Worm (Caenorhabditis elegans) whole organism, mixed stage, embryonic: ENCODE data around the gene gskl-1.
A peak's percentile ranks its signal among the peaks of the same experiment; 100 is the strongest.

Experiments
- M03D4.4 ChIP-seq: sonication (generic microtip); optimal IDR thresholded peaks from 2 replicates; lab custom pipeline; 2017; ENCODE audit warnings: mild to moderate bottlenecking, missing genetic modification characterization, missing compliant biosample characterization
- bed-3 ChIP-seq: fragments of 200-800 bp; sonication (Bioruptor generic); optimal IDR thresholded peaks from 3 replicates; lab custom pipeline; 2018; ENCODE audit warnings: mild to moderate bottlenecking, missing genetic modification characterization, moderate library complexity, missing compliant biosample characterization
- blmp-1 ChIP-seq: fragments of 150-350 bp; optimal IDR thresholded peaks from 2 replicates; lab custom pipeline; 2014; ENCODE audit warnings: missing biosample characterization, missing genetic modification characterization
- cnd-1 ChIP-seq: fragments of 200-800 bp; sonication (Bioruptor generic); optimal IDR thresholded peaks from 2 replicates; lab custom pipeline; 2018; ENCODE audit warnings: mild to moderate bottlenecking, missing genetic modification characterization, missing compliant biosample characterization
- drap-1 ChIP-seq: fragments of 200-800 bp; sonication (Bioruptor generic); optimal IDR thresholded peaks from 3 replicates; lab custom pipeline; 2018; ENCODE audit warnings: mild to moderate bottlenecking, missing genetic modification characterization, missing compliant biosample characterization
- elt-1 ChIP-seq: sonication (generic microtip); optimal IDR thresholded peaks from 2 replicates; lab custom pipeline; 2017; ENCODE audit warnings: missing genetic modification characterization, mild to moderate bottlenecking, missing compliant biosample characterization, antibody characterized with exemption, moderate library complexity, borderline replicate concordance; ENCODE audit not compliant: insufficient read depth
- flh-1 ChIP-seq: fragments of 200-800 bp; sonication (Bioruptor generic); optimal IDR thresholded peaks from 2 replicates; lab custom pipeline; 2018; ENCODE audit warnings: mild to moderate bottlenecking, missing genetic modification characterization, moderate library complexity, missing compliant biosample characterization
- ham-2 ChIP-seq: fragments of 200-800 bp; sonication (Bioruptor generic); optimal IDR thresholded peaks from 2 replicates; lab custom pipeline; 2018; ENCODE audit warnings: mild to moderate bottlenecking, missing genetic modification characterization, missing compliant biosample characterization
- hlh-1 ChIP-seq: fragments of 150-350 bp; optimal IDR thresholded peaks from 2 replicates; lab custom pipeline; 2014; ENCODE audit warnings: missing biosample characterization, missing genetic modification reagents, missing genetic modification characterization
- lin-13 ChIP-seq: fragments of 150-350 bp; optimal IDR thresholded peaks from 2 replicates; lab custom pipeline; 2014; ENCODE audit warnings: missing biosample characterization, missing genetic modification characterization
- lin-32 ChIP-seq: fragments of 200-800 bp; sonication (Bioruptor generic); optimal IDR thresholded peaks from 2 replicates; lab custom pipeline; 2018; ENCODE audit warnings: mild to moderate bottlenecking, missing genetic modification characterization, missing compliant biosample characterization
- lsy-2 ChIP-seq: fragments of 150-350 bp; optimal IDR thresholded peaks from 2 replicates; lab custom pipeline; 2014; ENCODE audit warnings: missing biosample characterization, missing genetic modification characterization
- mab-5 ChIP-seq: fragments of 150-350 bp; optimal IDR thresholded peaks from 2 replicates; lab custom pipeline; 2014; ENCODE audit warnings: missing biosample characterization, missing genetic modification characterization
- mep-1 ChIP-seq: fragments of 150-350 bp; optimal IDR thresholded peaks from 2 replicates; lab custom pipeline; 2017; ENCODE audit warnings: missing biosample characterization, missing genetic modification reagents, missing genetic modification characterization, inconsistent platforms
- mls-2 ChIP-seq: sonication (generic microtip); optimal IDR thresholded peaks from 2 replicates; lab custom pipeline; 2016; ENCODE audit warnings: mild to moderate bottlenecking, missing genetic modification characterization, moderate library complexity, missing compliant biosample characterization
- nhr-12 ChIP-seq: fragments of 150-350 bp; optimal IDR thresholded peaks from 2 replicates; lab custom pipeline; 2014; ENCODE audit warnings: missing biosample characterization, missing genetic modification characterization
- nhr-2 ChIP-seq: fragments of 150-350 bp; optimal IDR thresholded peaks from 2 replicates; lab custom pipeline; 2014; ENCODE audit warnings: missing biosample characterization, missing genetic modification characterization
- nhr-237 ChIP-seq: fragments of 150-350 bp; optimal IDR thresholded peaks from 2 replicates; lab custom pipeline; 2014; ENCODE audit warnings: missing biosample characterization, missing genetic modification characterization
- nhr-28 ChIP-seq: fragments of 150-350 bp; optimal IDR thresholded peaks from 2 replicates; lab custom pipeline; 2014; ENCODE audit warnings: missing biosample characterization, missing genetic modification characterization
- nhr-76 ChIP-seq: sonication (generic microtip); optimal IDR thresholded peaks from 2 replicates; lab custom pipeline; 2017; ENCODE audit warnings: missing biosample characterization, missing genetic modification characterization
- sptf-1 ChIP-seq: sonication (generic microtip); optimal IDR thresholded peaks from 2 replicates; lab custom pipeline; 2017; ENCODE audit warnings: mild to moderate bottlenecking, missing genetic modification characterization, moderate library complexity, missing compliant biosample characterization
- tbx-8 ChIP-seq: fragments of 200-800 bp; sonication (Bioruptor generic); optimal IDR thresholded peaks from 2 replicates; lab custom pipeline; 2018; ENCODE audit warnings: mild to moderate bottlenecking, missing genetic modification characterization, moderate library complexity, missing compliant biosample characterization
- unc-120 ChIP-seq: sonication (generic microtip); optimal IDR thresholded peaks from 2 replicates; lab custom pipeline; 2017; ENCODE audit warnings: missing genetic modification characterization, missing compliant biosample characterization; ENCODE audit not compliant: poor library complexity, severe bottlenecking
- unc-39 ChIP-seq: fragments of 150-350 bp; optimal IDR thresholded peaks from 2 replicates; lab custom pipeline; 2014; ENCODE audit warnings: missing biosample characterization, missing genetic modification characterization
- unc-62 ChIP-seq: fragments of 150-350 bp; optimal IDR thresholded peaks from 2 replicates; lab custom pipeline; 2014; ENCODE audit warnings: missing biosample characterization, missing genetic modification reagents, missing genetic modification characterization
- zip-8 ChIP-seq: fragments of 150-350 bp; optimal IDR thresholded peaks from 2 replicates; lab custom pipeline; 2014; ENCODE audit warnings: missing biosample characterization, missing genetic modification characterization
- ztf-11 ChIP-seq: fragments of 150-350 bp; optimal IDR thresholded peaks from 2 replicates; lab custom pipeline; 2014; ENCODE audit warnings: missing biosample characterization, missing genetic modification characterization

Gene gskl-1

DNA sequence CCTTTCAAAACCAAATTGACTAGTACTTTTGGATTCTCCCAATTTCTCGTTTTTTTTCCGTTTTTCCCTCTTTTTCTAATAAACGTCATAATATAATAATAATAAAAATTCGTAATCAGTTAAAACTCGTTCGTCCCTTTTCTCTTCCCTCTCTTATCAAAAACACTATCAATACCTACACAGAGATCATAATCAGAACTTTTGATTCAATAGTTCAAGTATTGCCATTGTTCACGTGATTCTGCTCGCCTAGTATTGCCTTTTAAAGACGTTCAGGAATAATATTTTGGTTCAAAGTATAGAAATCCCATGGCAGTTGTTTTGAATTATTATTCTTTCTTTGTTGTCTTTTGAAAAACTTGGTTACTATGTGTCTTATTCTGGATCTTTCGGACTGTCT is 22.7 kb upstream of the gskl-1 start:
- TF ChIP-seq unc-62 (GFP tag; lab: Kevin White, UChicago), result no peak
- TF ChIP-seq unc-39 (tag; lab: Kevin White, UChicago), result no peak
- no peak for TF ChIP-seq M03D4.4 (tag; lab: Kevin White, UChicago)
- no peak for TF ChIP-seq nhr-12 (tag; lab: Kevin White, UChicago)
- TF ChIP-seq cnd-1 (tag; lab: Kevin White, UChicago), result no peak
- TF ChIP-seq nhr-237, result no peak
- no peak for TF ChIP-seq zip-8 (tag; lab: Kevin White, UChicago)
- no peak for TF ChIP-seq tbx-8 (GFP tag; lab: Kevin White, UChicago)
- no peak for TF ChIP-seq ham-2

DNA sequence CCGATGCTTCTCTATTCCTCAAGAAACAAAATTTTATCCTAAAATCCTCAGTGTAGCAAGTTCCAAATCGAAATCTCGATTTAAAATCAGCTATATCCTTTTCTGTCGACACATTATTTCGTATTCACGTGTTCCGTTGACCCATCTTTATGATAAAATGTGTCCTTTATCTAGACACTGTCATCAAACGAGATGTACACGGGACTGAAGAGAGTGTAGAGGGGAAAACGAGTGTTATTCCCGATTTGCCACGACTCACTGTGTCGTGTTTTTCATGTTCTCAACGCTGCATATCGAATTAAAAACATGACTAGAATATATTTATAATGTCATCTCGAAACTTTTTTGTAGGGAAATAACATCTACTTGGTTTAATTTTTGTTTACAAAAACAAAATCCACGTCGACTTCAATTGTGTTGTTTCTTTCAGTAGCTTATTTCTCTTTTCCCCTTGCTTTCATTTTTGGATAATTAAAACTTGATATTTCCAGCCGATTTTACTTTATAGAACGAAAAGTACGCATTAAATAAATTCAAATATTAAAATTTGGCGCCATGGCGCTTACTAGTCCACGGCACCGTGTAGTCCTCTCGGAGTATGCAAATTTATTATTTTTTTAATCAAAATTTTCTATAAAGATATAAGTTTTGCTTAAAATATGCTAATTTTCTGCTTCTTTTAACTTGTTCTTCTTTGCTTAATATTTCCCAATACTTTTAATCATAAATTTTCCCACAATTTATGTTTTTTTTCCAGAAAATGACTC is 21.4 kb upstream of the gskl-1 start, which contains the start of gene metr-1:
TSS of gene metr-1 (plus strand) at position 758 of the 767 bp plus-strand sequence.
- TF ChIP-seq nhr-2 (tag; lab: Kevin White, UChicago) (no peak), elt-1 (tag; lab: Kevin White, UChicago) (peak; percentile 88), ham-2 (peak; percentile 16), hlh-1 (tag; lab: Kevin White, UChicago) (no peak), sptf-1 (tag; lab: Kevin White, UChicago) (no peak), unc-39 (tag; lab: Kevin White, UChicago) (no peak), unc-120 (tag; lab: Kevin White, UChicago) (no peak)

DNA sequence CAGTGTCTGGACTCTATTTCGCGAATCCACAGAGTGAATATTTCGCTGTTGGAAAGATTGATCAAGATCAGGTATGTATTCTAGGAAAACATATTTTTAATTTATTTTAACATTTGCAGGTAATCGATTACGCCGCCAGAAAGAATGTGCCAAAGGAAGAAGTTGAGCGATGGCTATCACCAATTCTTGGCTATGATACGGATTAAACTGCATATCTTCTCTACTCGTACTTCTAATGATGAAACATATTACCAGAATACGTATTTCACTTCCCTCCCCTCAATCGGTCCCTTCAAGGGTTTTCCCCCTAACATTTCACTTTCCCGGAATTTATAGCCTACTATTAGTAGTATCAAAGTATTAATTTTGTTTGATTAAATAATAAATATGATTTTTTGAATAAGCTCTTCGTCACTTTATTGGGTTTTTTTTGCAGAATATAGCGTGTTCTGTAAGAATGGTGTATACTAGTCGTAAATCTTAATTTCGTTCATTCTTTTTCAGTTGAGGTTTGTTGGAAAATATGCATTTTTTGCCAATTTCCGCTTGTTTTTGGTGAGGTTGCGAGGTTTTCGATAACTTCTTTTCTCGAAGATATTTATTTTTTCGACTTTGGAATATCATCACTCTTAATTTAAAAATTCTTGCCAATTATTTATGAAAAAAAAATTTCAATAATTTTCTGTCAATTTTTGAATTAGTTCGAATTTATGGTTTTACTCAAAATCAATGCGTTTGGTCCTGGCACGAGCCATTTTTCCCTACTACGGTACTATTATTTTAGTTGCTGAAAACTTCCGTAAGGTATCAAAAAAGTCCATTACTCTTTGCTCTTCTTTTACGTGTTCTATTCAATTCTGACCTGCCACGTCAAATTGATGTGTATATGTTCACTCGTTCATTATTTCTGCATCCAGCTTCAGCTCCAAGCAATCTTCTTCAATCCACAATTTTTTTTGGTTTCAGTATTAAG is 16.4 kb upstream of the gskl-1 start:
- TF ChIP-seq nhr-28 (tag; lab: Kevin White, UChicago) (no peak), lsy-2 (tag; lab: Kevin White, UChicago) (no peak), bed-3 (GFP tag; lab: Kevin White, UChicago) (no peak), mab-5 (tag; lab: Kevin White, UChicago) (no peak), sptf-1 (tag; lab: Kevin White, UChicago) (no peak), blmp-1 (tag; lab: Kevin White, UChicago) (no peak), nhr-76 (tag; lab: Kevin White, UChicago) (no peak)

DNA sequence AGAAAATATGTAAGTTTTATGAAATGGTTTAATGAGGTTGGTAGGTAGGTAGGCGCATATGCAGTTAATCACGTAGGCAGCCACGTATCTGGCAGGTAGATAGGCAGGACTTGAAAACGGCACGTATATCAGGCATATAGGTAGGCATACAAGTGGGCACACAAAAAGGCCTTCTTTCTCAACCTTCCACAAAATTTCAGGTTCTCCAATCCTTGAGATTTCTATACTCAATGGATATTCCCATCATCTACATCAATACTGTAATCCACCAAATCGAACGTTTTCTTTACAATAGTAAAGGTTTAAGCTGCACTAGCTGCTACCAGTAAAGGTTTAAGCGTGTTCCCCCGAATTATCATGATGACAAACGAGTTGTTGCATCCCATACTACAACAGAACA is 15.1 kb upstream of the gskl-1 start:
- TF ChIP-seq drap-1 (GFP tag; lab: Kevin White, UChicago), result no peak
- no peak for TF ChIP-seq mab-5 (tag; lab: Kevin White, UChicago)
- no peak for TF ChIP-seq bed-3 (GFP tag; lab: Kevin White, UChicago)
- TF ChIP-seq ztf-11 (tag; lab: Kevin White, UChicago), result no peak
- TF ChIP-seq sptf-1 (tag; lab: Kevin White, UChicago), result no peak
- no peak for TF ChIP-seq nhr-12 (tag; lab: Kevin White, UChicago)
- TF ChIP-seq tbx-8 (GFP tag; lab: Kevin White, UChicago), result no peak
- TF ChIP-seq nhr-76 (tag; lab: Kevin White, UChicago), result no peak
- no peak for TF ChIP-seq lin-13
- TF ChIP-seq cnd-1 (tag; lab: Kevin White, UChicago), result no peak
- TF ChIP-seq zip-8 (tag; lab: Kevin White, UChicago), result no peak
- TF ChIP-seq unc-62 (GFP tag; lab: Kevin White, UChicago), result no peak
- TF ChIP-seq lsy-2 (tag; lab: Kevin White, UChicago), result no peak
- no peak for TF ChIP-seq flh-1 (GFP tag; lab: Kevin White, UChicago)
- no peak for TF ChIP-seq lin-32 (GFP tag; lab: Kevin White, UChicago)
- no peak for TF ChIP-seq blmp-1 (tag; lab: Kevin White, UChicago)
- no peak for TF ChIP-seq hlh-1 (tag; lab: Kevin White, UChicago)
- no peak for TF ChIP-seq nhr-2 (tag; lab: Kevin White, UChicago)
- no peak for TF ChIP-seq mep-1
- no peak for TF ChIP-seq mls-2 (tag; lab: Kevin White, UChicago)
